Worm (Caenorhabditis elegans) whole organism, L3 larva: Measurements from ENCODE around the gene Y66A7A.9.

Experiments used
- R02D3.7 ChIP-seq: fragments of 150-350 bp; optimal IDR thresholded peaks from 2 replicates; lab custom pipeline; 2014; ENCODE audit warnings: missing biosample characterization, missing genetic modification characterization
- ZK546.5 ChIP-seq: sonication (generic microtip); optimal IDR thresholded peaks from 2 replicates; lab custom pipeline; 2017; ENCODE audit warnings: missing biosample characterization, missing genetic modification characterization
- aly-2 ChIP-seq: fragments of 150-350 bp; optimal IDR thresholded peaks from 2 replicates; lab custom pipeline; 2014; ENCODE audit warnings: missing biosample characterization, missing genetic modification characterization
- ama-1 ChIP-seq: fragments of 150-350 bp; optimal IDR thresholded peaks from 2 replicates; lab custom pipeline; 2018
- ceh-16 ChIP-seq: sonication (generic microtip); optimal IDR thresholded peaks from 2 replicates; lab custom pipeline; 2017; ENCODE audit warnings: missing biosample characterization, missing genetic modification characterization
- ceh-82 ChIP-seq: fragments of 150-350 bp; optimal IDR thresholded peaks from 2 replicates; lab custom pipeline; 2014; ENCODE audit warnings: missing biosample characterization, missing genetic modification characterization
- ceh-9 ChIP-seq: sonication (generic microtip); optimal IDR thresholded peaks from 2 replicates; lab custom pipeline; 2018; ENCODE audit warnings: missing biosample characterization, missing genetic modification characterization
- egl-27 ChIP-seq: sonication (generic microtip); optimal IDR thresholded peaks from 4 replicates; lab custom pipeline; 2017; ENCODE audit warnings: missing biosample characterization, missing genetic modification reagents, missing genetic modification characterization
- egl-5 ChIP-seq: fragments of 150-350 bp; optimal IDR thresholded peaks from 2 replicates; lab custom pipeline; 2017; ENCODE audit warnings: missing biosample characterization, missing genetic modification reagents, missing genetic modification characterization, inconsistent platforms
- elt-2 ChIP-seq: sonication (generic microtip); optimal IDR thresholded peaks from 2 replicates; lab custom pipeline; 2016; ENCODE audit warnings: missing genetic modification reagents, mild to moderate bottlenecking, missing genetic modification characterization, missing compliant biosample characterization
- elt-3 ChIP-seq, 3 experiments: fragments of 150-350 bp in 1 of 3; sonication (generic microtip) in 2 of 3; optimal IDR thresholded peaks; 2 replicates in 2 of 3; 4 replicates in 1 of 3; lab custom pipeline; 2014 to 2017; ENCODE audit warnings: missing biosample characterization in 3 of 3, missing genetic modification characterization in 3 of 3
- fkh-10 ChIP-seq: sonication (generic microtip); optimal IDR thresholded peaks from 2 replicates; lab custom pipeline; 2017; ENCODE audit warnings: missing biosample characterization, missing genetic modification reagents, missing genetic modification characterization
- lin-39 ChIP-seq: fragments of 150-350 bp; optimal IDR thresholded peaks from 2 replicates; lab custom pipeline; 2018; ENCODE audit warnings: missing biosample characterization, missing genetic modification reagents, missing genetic modification characterization
- mdl-1 ChIP-seq: fragments of 150-350 bp; optimal IDR thresholded peaks from 2 replicates; lab custom pipeline; 2014; ENCODE audit warnings: missing biosample characterization, missing genetic modification characterization
- mml-1 ChIP-seq: fragments of 150-350 bp; sonication (generic microtip); optimal IDR thresholded peaks from 3 replicates; lab custom pipeline; 2014; ENCODE audit warnings: missing biosample characterization, missing genetic modification characterization
- nhr-11 ChIP-seq: fragments of 150-350 bp; optimal IDR thresholded peaks from 2 replicates; lab custom pipeline; 2014; ENCODE audit warnings: missing biosample characterization, missing genetic modification characterization
- nhr-12 ChIP-seq: fragments of 150-350 bp; optimal IDR thresholded peaks from 2 replicates; lab custom pipeline; 2014; ENCODE audit warnings: missing biosample characterization, missing genetic modification characterization
- nhr-23 ChIP-seq: fragments of 150-350 bp; optimal IDR thresholded peaks from 2 replicates; lab custom pipeline; 2014; ENCODE audit warnings: missing biosample characterization, missing genetic modification reagents, missing genetic modification characterization
- nhr-25 ChIP-seq: sonication (generic microtip); optimal IDR thresholded peaks from 2 replicates; lab custom pipeline; 2017; ENCODE audit warnings: missing biosample characterization, missing genetic modification characterization
- nhr-28 ChIP-seq: fragments of 150-350 bp; optimal IDR thresholded peaks from 2 replicates; lab custom pipeline; 2014; ENCODE audit warnings: missing biosample characterization, missing genetic modification characterization
- nhr-76 ChIP-seq: fragments of 150-350 bp; sonication (generic microtip); optimal IDR thresholded peaks from 5 replicates; lab custom pipeline; 2014; ENCODE audit warnings: missing biosample characterization, missing genetic modification characterization
- nhr-77 ChIP-seq: fragments of 150-350 bp; optimal IDR thresholded peaks from 2 replicates; lab custom pipeline; 2014; ENCODE audit warnings: missing biosample characterization, missing genetic modification characterization
- pha-4 ChIP-seq: fragments of 150-350 bp; optimal IDR thresholded peaks from 2 replicates; lab custom pipeline; 2014; ENCODE audit warnings: missing biosample characterization, missing genetic modification reagents, missing genetic modification characterization
- pqm-1 ChIP-seq: fragments of 150-350 bp; optimal IDR thresholded peaks from 2 replicates; lab custom pipeline; 2017; ENCODE audit warnings: missing biosample characterization, missing genetic modification characterization, inconsistent platforms
- sea-2 ChIP-seq: fragments of 150-350 bp; sonication (generic microtip); optimal IDR thresholded peaks from 4 replicates; lab custom pipeline; 2014; ENCODE audit warnings: missing biosample characterization, missing genetic modification reagents, missing genetic modification characterization
- skn-1 ChIP-seq: fragments of 150-350 bp; optimal IDR thresholded peaks from 2 replicates; lab custom pipeline; 2014; ENCODE audit warnings: missing biosample characterization, missing genetic modification characterization
- unc-39 ChIP-seq: sonication (generic microtip); optimal IDR thresholded peaks from 4 replicates; lab custom pipeline; 2017; ENCODE audit warnings: missing biosample characterization, missing genetic modification characterization
- unc-62 ChIP-seq: fragments of 150-350 bp; sonication (generic microtip); optimal IDR thresholded peaks from 4 replicates; lab custom pipeline; 2014; ENCODE audit warnings: missing biosample characterization, missing genetic modification reagents, missing genetic modification characterization
- zag-1 ChIP-seq: fragments of 150-350 bp; optimal IDR thresholded peaks from 2 replicates; lab custom pipeline; 2014; ENCODE audit warnings: missing biosample characterization, missing genetic modification characterization
- ztf-11 ChIP-seq: fragments of 150-350 bp; optimal IDR thresholded peaks from 2 replicates; lab custom pipeline; 2014; ENCODE audit warnings: missing biosample characterization, missing genetic modification characterization
- ztf-4 ChIP-seq: fragments of 150-350 bp; optimal IDR thresholded peaks from 2 replicates; lab custom pipeline; 2014; ENCODE audit warnings: missing biosample characterization, missing genetic modification characterization

The Y66A7A.9 gene

DNA sequence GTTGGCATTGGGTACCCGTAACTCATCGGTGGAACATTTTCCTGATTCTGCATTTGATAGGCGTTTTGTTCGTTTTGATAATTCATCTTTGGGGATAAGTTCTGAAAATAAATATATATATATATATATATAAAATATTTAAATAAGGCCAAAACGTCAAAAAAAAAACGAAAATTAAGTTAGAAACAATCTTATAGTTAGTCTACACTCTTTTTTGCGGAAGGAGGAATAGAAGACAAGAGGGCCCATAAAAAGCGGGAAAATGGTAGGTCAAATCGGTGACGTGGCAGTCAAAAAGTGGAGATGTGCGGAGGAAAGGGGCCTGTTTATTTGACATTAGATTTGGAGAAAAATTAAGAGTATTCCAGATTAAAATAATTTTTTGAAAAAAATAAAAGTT is 24.5 kb upstream of the Y66A7A.9 start, which contains the start of gene tbx-33:
TSS of gene tbx-33 (minus strand) at position 101 of the 400 bp plus-strand sequence.
- TF ChIP-seq nhr-76 (tag; lab: Kevin White, UChicago) (no peak), ztf-11 (tag; lab: Kevin White, UChicago) (no peak), fkh-10 (GFP tag; lab: Kevin White, UChicago) (no peak)
- TF ChIP-seq, all 47 proteins: peak for 0

DNA sequence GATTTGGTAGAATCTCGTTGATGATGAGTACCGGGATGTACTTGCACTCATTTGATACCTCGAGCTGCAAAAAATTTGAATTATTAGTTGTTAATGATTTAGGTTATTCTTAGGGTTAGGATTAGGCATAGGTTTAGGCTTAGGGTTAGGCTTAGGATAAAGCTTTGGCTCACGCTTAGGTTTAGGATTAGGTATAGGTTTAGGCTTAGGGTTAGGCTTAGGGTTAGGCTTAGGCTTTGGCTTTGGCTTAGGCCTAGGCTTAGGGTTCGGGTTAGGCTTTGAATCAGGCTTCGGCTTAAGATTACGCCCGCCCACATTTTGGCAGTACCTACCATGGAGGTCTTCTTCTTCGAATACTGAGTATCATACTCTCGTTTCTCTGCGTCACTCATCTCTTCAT is 22.7 kb upstream of the Y66A7A.9 start:
- TF ChIP-seq sea-2 (GFP tag; lab: Kevin White, UChicago) (no peak), elt-3 (tag; optimal IDR thresholded peaks at IDR 0.05; lab: Kevin White, UChicago) (no peak), aly-2 (tag; lab: Kevin White, UChicago) (no peak), ceh-16 (no peak), ZK546.5 (tag; lab: Kevin White, UChicago) (no peak)

DNA sequence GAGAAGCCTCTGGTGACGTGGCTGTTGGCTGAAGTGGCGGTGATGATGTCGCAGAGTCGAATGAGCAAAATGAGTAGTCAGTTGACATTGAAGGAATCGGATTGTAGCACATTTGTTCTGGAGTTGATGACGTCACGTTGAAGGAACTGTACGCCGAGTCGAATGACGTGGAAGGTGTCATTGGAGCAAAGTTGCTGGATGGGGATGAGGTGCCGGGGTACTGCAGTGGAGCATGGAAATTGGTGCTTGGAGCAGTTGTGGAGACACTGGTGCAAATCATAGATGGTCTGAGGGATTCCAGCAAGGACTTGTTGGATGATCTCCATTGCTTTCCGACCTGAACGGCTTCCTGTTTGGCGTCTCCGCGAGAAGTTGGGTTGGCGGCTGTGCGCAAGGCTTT is 21.2 kb upstream of the Y66A7A.9 start:
- TF ChIP-seq ama-1 (lab: Kevin White, UChicago) (no peak), nhr-11 (tag; lab: Kevin White, UChicago) (no peak), R02D3.7 (tag; lab: Kevin White, UChicago) (no peak), egl-27 (tag; lab: Kevin White, UChicago) (no peak), zag-1 (no peak), ztf-11 (tag; lab: Kevin White, UChicago) (no peak), lin-39 (tag; lab: Kevin White, UChicago) (no peak), egl-5 (tag; lab: Kevin White, UChicago) (no peak), nhr-25 (tag; lab: Kevin White, UChicago) (no peak), ztf-4 (no peak), skn-1 (tag; lab: Kevin White, UChicago) (no peak), nhr-77 (tag; lab: Kevin White, UChicago) (no peak), pha-4 (tag; lab: Kevin White, UChicago) (no peak), unc-39 (tag; lab: Kevin White, UChicago) (no peak), elt-3 (tag; optimal IDR thresholded peaks at IDR 0.05; lab: Kevin White, UChicago) (no peak), pqm-1 (tag; lab: Kevin White, UChicago) (no peak), ceh-9 (tag; lab: Kevin White, UChicago) (no peak)
- TF ChIP-seq, all 47 proteins: peak for 0

DNA sequence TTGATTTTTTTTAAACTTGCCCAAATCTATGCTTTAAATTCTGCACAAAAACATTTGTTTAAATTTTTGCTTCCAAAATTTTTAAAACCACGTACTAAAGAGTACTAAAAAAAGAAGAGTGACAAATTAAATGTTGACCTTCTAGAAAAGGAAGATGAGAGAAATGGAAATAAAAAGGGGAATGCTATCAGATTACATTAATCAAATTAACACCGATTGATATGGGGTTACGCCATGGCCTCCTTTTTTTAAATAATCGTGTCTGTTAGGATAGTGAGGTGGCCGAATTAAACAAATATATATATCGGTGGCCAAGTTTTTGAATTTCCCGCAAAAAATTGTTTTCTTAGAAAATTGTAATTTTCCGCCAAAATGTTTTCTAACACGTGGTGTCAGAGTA is 20.1 kb upstream of the Y66A7A.9 start:
- TF ChIP-seq unc-62 (GFP tag; lab: Kevin White, UChicago) (no peak), nhr-23 (tag; lab: Kevin White, UChicago) (peak; percentile 51)
- TF ChIP-seq, all 47 proteins: peak for 1

DNA sequence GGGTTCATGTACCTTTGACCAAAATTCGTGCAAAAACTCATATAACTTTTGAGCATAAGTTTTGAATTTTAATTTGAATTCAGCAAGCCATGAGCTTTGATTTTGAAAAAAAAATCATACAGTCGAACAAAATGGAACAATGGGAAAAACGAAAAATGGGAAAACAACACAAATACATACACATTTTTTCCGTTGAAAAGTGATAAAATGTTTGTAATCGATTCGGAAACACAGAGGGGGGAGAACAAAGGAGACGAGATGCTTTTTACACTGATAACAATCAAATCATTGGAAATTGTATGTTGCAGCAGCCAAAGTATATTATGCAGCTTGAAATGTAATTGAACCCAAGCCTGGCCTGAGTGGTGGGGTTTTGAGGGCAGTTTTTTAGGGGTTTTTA is 18.8 kb upstream of the Y66A7A.9 start:
- TF ChIP-seq nhr-28 (tag; lab: Kevin White, UChicago) (no peak), ZK546.5 (tag; lab: Kevin White, UChicago) (no peak), mdl-1 (tag; lab: Kevin White, UChicago) (no peak), nhr-25 (tag; lab: Kevin White, UChicago) (no peak), R02D3.7 (tag; lab: Kevin White, UChicago) (no peak), pqm-1 (tag; lab: Kevin White, UChicago) (peak; percentile 56), elt-2 (tag; lab: Kevin White, UChicago) (peak; percentile 46), zag-1 (no peak), nhr-11 (tag; lab: Kevin White, UChicago) (no peak)

DNA sequence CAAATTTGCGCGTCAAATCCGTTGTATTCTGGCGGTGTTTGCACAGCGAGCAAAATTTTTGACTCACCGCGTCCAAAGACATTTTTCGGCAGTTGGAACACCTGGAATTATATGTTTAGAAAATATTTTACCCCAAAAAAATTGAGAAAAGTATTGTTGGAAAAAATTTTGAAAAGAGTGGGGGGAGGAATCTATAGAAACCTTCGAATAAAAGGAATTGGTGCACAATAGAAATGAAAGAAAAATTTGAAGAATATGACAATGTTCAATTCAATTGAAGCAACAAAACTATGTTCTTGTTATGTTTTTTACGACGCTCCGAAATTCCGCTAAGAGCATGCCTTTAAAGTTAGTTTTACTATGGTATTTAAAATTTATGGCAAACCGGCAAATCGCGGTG is 17.1 kb upstream of the Y66A7A.9 start, which contains the start of gene Y66A7A.7:
TSS of gene Y66A7A.7 (minus strand) at position 101 of the 400 bp plus-strand sequence.
- no peak for TF ChIP-seq mml-1 (tag; lab: Kevin White, UChicago)
- TF ChIP-seq R02D3.7 (tag; lab: Kevin White, UChicago) = no peak
- TF ChIP-seq pqm-1 (tag; lab: Kevin White, UChicago) = no peak
- TF ChIP-seq nhr-23 (tag; lab: Kevin White, UChicago) = no peak

DNA sequence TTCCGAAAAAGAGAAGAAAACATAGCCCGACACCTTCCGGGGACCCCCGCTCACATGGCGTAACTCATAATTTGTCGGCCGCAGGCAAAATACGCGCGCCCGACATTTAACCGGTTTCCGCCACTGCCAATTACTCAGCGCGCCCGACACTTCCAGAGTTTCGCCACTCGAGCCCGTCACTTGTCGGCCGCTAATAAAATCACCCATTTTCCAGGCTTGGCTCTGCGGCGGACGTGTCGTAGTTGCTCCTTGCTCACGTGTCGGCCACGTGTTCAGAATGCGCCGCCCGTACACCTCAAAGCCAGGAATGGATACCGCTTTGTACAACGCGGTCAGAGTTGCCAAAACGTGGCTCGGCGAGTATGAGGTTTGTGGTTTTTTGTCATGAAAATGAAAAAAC is 15.4 kb upstream of the Y66A7A.9 start:
- peak; percentile 21 for TF ChIP-seq ama-1 (lab: Kevin White, UChicago)
- no peak for TF ChIP-seq ceh-82 (tag; lab: Kevin White, UChicago)
- TF ChIP-seq nhr-12 (tag; lab: Kevin White, UChicago) = no peak
